Fruit fly (Drosophila melanogaster): ENCODE measurements around the gene Gale.
A peak's percentile ranks its signal among the peaks of the same experiment; 100 is the strongest.

DNA sequence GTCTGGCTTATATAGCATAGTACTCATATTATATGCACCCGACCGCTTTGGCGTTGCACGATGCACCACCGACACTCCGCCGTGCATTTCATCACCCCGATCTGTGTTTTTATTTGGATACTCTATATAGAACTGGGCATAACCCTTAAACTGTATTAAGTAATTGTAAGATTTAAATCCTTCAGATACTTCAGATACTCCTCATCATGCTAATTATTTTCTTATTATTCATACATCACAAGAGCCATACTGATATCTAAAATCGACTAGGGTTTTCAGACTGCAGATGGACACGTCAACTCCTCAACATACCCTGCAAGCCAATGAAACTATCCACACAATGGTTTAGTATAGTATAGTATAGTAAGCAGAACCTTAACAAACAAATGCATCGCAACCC lies 24.8 kb upstream of the Gale start:
- TF ChIP-seq Ets98B (GFP tag; IDR thresholded peaks at IDR 0.05), result peak; percentile 60
- peak; percentile 48 for TF ChIP-seq CG8159 (tag; optimal IDR thresholded peaks at IDR 0.05)
